Worm (Caenorhabditis elegans): ENCODE data around the gene ivns-1.

- no peak for TF ChIP-seq tab-1 (GFP tag; IDR thresholded peaks at IDR 0.05)
- no peak for TF ChIP-seq flt-1 (GFP tag; IDR thresholded peaks at IDR 0.05)
- TF ChIP-seq ref-1 (GFP tag; conservative IDR thresholded peaks at IDR 0.05), result no peak
Observed at ce11 chrX:12633862-12634404, at the start of gene ivns-1.
